Worm (Caenorhabditis elegans): Measurements from ENCODE around the gene C34C6.10.
A peak's percentile ranks its signal among the peaks of the same experiment; 100 is the strongest.

The C34C6.10 gene

DNA sequence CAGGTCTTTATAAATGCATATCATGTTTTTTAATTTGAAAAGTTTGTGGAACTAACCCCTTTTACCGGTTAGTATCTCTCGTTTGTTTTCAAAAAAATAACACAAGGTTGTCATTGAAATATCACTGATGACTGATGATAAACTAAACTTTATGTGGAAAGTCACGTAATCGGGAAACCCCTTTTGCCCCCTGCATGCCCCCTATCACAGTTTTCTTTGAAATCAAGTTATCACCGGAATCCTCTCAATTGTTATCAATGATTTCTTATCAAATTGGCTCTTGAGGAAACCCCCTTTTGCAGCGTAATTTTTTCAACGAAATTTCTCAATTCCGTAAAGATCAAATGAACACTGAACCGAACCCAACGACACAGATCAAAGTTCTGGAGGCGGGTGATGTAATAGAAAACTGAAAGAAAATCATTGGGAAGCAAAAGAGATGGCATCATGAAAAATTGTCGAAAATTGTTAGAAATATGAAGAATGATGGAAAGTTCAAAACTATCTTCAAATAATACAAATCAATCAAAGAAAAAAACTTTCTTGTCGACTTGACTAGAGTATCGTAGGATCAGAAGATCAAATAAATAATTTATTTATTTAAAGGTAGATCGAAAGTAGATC lies 44.8 kb upstream of the C34C6.10 start:
- TF ChIP-seq pha-4 (tag; optimal IDR thresholded peaks at IDR 0.05) (no peak), nhr-237 (tag; optimal IDR thresholded peaks at IDR 0.05) (peak; percentile 14)

DNA sequence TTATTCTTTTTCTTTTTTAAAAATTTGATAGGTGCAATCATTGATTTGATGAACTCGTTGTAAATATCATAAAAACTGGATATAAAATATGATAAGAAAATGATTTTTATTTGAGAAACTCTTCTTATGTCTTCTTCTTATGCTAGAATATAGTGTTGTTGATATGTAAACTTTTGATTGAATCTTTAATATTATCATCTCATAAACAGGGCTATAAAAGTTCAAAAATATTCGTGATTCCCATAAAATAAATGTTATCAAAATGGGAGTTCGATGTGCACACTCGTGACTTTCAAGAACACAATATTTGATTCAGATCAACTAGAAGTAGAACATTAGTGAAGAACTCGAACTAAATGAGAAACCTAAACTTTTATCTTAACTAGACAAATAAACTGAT lies 43.3 kb upstream of the C34C6.10 start:
- TF ChIP-seq snpc-4 (tag; optimal IDR thresholded peaks at IDR 0.05) (no peak), nhr-28 (tag; optimal IDR thresholded peaks at IDR 0.05) (no peak), elt-1 (tag; optimal IDR thresholded peaks at IDR 0.05; ENCODE audit: borderline replicate concordance, insufficient read depth) (no peak), ceh-43 (GFP tag; optimal IDR thresholded peaks at IDR 0.05) (no peak), pha-4 (tag; optimal IDR thresholded peaks at IDR 0.05) (no peak), lin-32 (GFP tag; optimal IDR thresholded peaks at IDR 0.05) (no peak), mep-1 (tag; optimal IDR thresholded peaks at IDR 0.05) (no peak), cnd-1 (tag; optimal IDR thresholded peaks at IDR 0.05) (no peak), sptf-1 (tag; optimal IDR thresholded peaks at IDR 0.05) (no peak)

DNA sequence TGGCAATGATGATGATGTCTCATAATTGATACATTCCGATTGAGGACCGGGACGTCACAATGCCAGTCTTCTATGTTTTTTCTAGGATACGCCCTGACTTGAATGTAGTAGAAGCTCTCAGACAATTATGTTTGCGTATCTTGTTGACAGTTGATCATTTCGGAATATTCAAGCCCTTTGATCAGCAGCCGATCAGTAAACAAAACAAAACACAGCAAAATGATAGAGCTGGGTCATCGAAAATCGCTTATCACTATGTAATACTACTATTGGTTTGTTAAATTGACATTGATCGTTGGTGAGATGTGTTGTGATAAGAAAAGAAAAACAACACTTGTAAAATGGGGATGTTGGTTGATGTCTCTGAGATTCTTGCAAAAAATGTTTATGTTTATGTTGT lies 42.6 kb upstream of the C34C6.10 start:
- TF ChIP-seq sptf-1 (tag; optimal IDR thresholded peaks at IDR 0.05), result no peak
- TF ChIP-seq nhr-2 (tag; optimal IDR thresholded peaks at IDR 0.05), result no peak
- no peak for TF ChIP-seq nhr-237 (tag; optimal IDR thresholded peaks at IDR 0.05)
- no peak for TF ChIP-seq ces-1 (GFP tag; optimal IDR thresholded peaks at IDR 0.05)

DNA sequence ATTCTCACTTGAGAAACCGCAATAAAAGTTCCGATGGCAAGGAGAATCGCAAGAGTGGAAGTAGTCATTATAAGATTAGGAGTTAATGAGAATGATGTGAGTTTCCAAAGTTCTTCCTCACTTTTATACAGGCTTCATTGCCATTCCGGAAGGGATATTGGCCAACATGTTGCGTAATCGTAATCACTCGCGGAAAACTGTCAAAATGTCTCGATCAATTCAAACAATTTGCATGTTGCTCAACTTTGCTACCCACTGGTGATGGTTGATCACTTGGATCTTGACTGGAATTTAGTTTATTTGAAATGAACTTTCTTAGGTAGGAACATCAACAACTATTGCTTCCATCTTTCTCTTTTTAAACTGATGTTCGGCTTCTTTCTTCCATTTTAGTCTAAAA lies 41.8 kb upstream of the C34C6.10 start, which contains the start of gene idpb-4:
Gene idpb-4 (minus strand): TSS at position 101 of the 400 bp plus-strand sequence.
- TF ChIP-seq snpc-4 (tag; optimal IDR thresholded peaks at IDR 0.05) (no peak), zip-8 (tag; optimal IDR thresholded peaks at IDR 0.05) (peak; percentile 72), unc-62 (GFP tag; optimal IDR thresholded peaks at IDR 0.05) (no peak), hlh-1 (tag; optimal IDR thresholded peaks at IDR 0.05) (no peak)

DNA sequence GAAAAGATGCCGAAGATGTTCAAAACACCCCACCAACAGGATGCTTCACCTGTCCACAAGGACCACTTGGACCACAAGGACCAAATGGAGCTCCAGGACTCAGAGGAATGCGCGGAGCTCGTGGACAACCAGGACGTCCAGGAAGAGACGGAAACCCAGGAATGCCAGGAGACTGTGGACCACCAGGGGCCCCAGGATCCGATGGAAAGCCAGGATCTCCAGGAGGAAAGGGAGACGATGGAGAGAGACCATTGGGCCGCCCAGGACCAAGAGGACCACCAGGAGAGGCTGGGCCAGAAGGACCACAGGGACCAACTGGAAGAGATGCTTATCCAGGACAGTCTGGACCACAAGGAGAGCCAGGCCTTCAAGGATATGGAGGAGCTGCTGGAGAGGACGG lies 37.9 kb upstream of the C34C6.10 start:
- TF ChIP-seq bed-3 (GFP tag; optimal IDR thresholded peaks at IDR 0.05) (no peak), pha-4 (tag; optimal IDR thresholded peaks at IDR 0.05) (peak; percentile 44), ceh-43 (GFP tag; optimal IDR thresholded peaks at IDR 0.05) (no peak)

DNA sequence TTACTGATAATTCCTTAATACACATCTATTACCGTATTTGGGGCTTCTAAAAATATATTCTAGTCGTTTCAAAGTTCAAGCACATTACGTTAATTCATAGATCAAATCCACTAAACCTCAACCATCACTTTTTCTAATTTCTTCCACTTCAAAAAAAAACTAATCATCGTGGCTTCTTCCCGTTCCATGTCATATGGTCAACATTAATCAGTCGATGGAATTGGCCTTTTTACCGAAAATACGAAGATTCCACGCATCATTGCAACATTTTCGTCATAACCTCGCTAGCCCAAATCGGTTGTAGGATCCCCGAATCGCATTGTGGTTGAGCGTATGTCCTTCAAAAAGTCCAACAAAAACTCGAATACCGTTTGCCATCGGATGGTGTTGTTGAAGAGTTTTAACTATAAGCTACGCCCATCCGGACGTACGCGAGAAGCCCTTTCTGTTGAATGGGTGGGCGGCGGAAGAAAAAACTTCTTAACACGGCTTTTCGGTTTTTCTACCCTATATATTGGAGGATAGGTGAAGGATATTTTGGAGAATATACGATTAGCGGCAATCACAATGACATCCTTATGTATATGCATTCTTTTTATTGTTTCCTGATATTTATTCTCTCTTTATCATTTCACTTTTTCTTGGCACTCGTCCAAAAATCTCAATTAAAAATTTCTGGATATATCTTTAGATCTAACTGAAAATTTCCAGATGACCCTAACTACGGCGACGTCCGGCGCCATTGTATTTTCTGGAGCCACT lies 36.8 kb upstream of the C34C6.10 start, which contains the start of gene rol-6:
Gene rol-6 (plus strand): TSS at position 712 of the 762 bp plus-strand sequence.
- TF ChIP-seq pha-4 (tag; optimal IDR thresholded peaks at IDR 0.05) (peak; percentile 96), flh-1 (GFP tag; optimal IDR thresholded peaks at IDR 0.05) (no peak), bed-3 (GFP tag; optimal IDR thresholded peaks at IDR 0.05) (no peak)

DNA sequence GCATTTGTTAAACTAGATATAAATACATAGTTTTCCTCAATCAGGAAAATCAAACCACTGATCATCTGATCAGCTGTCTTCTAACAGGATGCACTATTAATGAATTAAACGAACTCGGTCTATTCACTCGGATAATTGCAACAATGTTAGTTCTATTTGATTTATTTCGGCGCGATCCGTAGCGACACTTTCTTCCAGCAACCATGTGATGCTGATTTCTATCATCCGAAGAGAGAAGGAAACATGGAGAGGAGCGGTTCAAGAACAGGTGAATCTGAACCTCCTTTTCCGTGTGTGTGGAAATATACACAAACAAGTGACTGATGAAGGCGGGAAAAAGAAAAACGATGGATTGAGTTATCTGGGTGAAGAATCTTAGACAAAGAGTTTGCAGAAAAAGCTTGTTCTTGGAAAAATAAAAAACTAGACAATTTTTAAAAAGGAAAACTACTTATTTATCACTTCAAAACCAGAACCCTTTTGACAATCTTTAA lies 36.1 kb upstream of the C34C6.10 start:
- TF ChIP-seq pha-4 (tag; optimal IDR thresholded peaks at IDR 0.05) (peak; percentile 96), elt-3 (tag; optimal IDR thresholded peaks at IDR 0.05) (no peak)

DNA sequence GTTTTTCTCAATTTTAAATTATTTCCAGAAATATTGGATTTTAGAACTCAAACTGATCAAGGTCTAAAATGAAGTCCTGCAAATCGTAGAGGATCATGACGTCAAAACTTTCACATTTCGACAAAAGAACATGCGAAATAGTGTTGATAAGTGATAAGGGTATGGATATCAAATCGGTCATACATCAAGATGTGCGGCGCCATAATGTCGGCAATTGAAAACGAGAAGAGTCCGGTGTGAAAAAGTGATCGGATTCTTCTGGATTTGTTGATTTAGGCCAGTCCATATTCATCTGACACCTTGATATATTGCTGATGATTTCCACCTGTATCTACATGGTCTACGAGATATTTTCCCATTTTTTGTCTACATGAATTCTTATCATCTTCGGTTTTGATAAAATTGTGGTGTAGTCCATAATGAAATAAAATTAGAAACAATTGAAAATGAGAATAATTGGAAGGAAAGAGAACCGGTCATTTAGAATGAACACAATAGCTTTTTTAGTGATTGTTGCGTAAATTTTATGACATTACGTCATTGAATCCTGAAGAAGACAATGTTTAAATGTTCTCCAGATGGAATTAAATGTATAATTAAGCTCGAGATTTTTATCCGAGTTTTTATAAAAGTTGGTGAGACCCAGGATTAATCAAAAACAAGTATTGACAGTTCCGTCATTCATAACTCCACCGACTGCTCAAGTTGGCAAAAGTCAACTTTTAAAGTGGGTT lies 35.4 kb upstream of the C34C6.10 start:
- TF ChIP-seq pha-4 (tag; optimal IDR thresholded peaks at IDR 0.05), result peak; percentile 86
- no peak for TF ChIP-seq blmp-1 (tag; optimal IDR thresholded peaks at IDR 0.05)
- peak; percentile 83 for TF ChIP-seq zip-8 (tag; optimal IDR thresholded peaks at IDR 0.05)
- TF ChIP-seq flh-1 (GFP tag; optimal IDR thresholded peaks at IDR 0.05), result no peak
- TF ChIP-seq elt-1 (tag; optimal IDR thresholded peaks at IDR 0.05; ENCODE audit: borderline replicate concordance, insufficient read depth), result no peak
- TF ChIP-seq lin-32 (GFP tag; optimal IDR thresholded peaks at IDR 0.05), result no peak

DNA sequence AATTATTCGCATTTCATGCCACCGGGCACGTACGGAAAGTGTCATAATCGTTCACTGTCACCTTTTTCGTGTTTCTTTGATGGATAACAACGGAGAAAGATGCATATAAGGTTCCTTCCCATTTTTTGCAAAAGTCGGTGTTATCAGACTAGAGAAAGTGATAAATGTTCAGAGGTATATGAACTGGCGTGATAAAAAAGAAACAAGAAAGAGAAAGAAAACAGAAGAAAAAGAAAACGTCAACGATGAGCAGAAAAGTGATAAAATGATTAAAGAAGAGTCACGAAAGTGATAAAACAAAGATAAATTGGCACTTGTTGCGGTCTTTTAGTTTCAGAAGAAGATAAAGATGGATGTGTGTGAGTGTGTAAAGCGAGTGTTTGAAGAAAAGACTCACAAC lies 34.6 kb upstream of the C34C6.10 start:
- no peak for TF ChIP-seq nhr-76 (tag; optimal IDR thresholded peaks at IDR 0.05)
- no peak for TF ChIP-seq lin-13 (tag; optimal IDR thresholded peaks at IDR 0.05)
- TF ChIP-seq zip-8 (tag; optimal IDR thresholded peaks at IDR 0.05), result no peak
- no peak for TF ChIP-seq lin-32 (GFP tag; optimal IDR thresholded peaks at IDR 0.05)
- no peak for TF ChIP-seq blmp-1 (tag; optimal IDR thresholded peaks at IDR 0.05)
- no peak for TF ChIP-seq ceh-83 (GFP tag; optimal IDR thresholded peaks at IDR 0.05)
- no peak for TF ChIP-seq nhr-2 (tag; optimal IDR thresholded peaks at IDR 0.05)
- TF ChIP-seq cnd-1 (tag; optimal IDR thresholded peaks at IDR 0.05), result no peak
- TF ChIP-seq tbx-8 (GFP tag; optimal IDR thresholded peaks at IDR 0.05), result no peak
- no peak for TF ChIP-seq ceh-43 (GFP tag; optimal IDR thresholded peaks at IDR 0.05)
